Worm (Caenorhabditis elegans) whole organism, midembryonic: ENCODE measurements around the gene srx-60.

Experiments used
- T22C8.4 ChIP-seq: fragments of 200-800 bp; sonication (Bioruptor generic); IDR thresholded peaks from 2 replicates; pipeline ENCODE4 v1.3.6; 2022; ENCODE audit warnings: missing genetic modification characterization, missing compliant biosample characterization
- flt-1 ChIP-seq: fragments of 200-800 bp; sonication (Bioruptor generic); IDR thresholded peaks from 2 replicates; pipeline ENCODE4 v1.3.6; 2022; ENCODE audit warnings: missing genetic modification characterization, missing compliant biosample characterization
- med-1 ChIP-seq: sonication (generic microtip); optimal IDR thresholded peaks from 2 replicates; lab custom pipeline; 2017; ENCODE audit warnings: missing genetic modification characterization, mild to moderate bottlenecking, missing compliant biosample characterization, antibody characterized with exemption, missing genetic modification reagents; ENCODE audit not compliant: insufficient read depth
- ref-1 ChIP-seq: fragments of 200-800 bp; sonication (Bioruptor generic); conservative IDR thresholded peaks from 2 replicates; pipeline ENCODE4 v1.3.6; 2022; ENCODE audit warnings: missing genetic modification reagents, missing genetic modification characterization, missing compliant biosample characterization
- tab-1 ChIP-seq: fragments of 200-800 bp; sonication (Bioruptor generic); IDR thresholded peaks from 2 replicates; pipeline ENCODE4 v1.3.6; 2022; ENCODE audit warnings: missing genetic modification characterization, missing compliant biosample characterization
- ztf-23 ChIP-seq: fragments of 200-800 bp; sonication (Bioruptor generic); IDR thresholded peaks from 2 replicates; pipeline ENCODE4 v1.3.6; 2022; ENCODE audit warnings: missing genetic modification reagents, missing genetic modification characterization, missing compliant biosample characterization
- ztf-29 ChIP-seq: fragments of 200-800 bp; sonication (Bioruptor generic); IDR thresholded peaks from 2 replicates; pipeline ENCODE4 v1.3.6; 2022; ENCODE audit warnings: missing genetic modification reagents, missing genetic modification characterization, missing compliant biosample characterization

- TF ChIP-seq med-1 (GFP tag; lab: Kevin White, UChicago) (no peak), ztf-29 (GFP tag; lab: Robert Waterston, UW) (no peak), ref-1 (GFP tag; lab: Robert Waterston, UW) (no peak), T22C8.4 (GFP tag; lab: Robert Waterston, UW) (no peak), flt-1 (no peak), tab-1 (GFP tag; lab: Robert Waterston, UW) (no peak), ztf-23 (no peak)
Observed at ce11 chrV:7424336-7424735, 23.6 kb downstream of the srx-60 start, which contains the start of gene F18E3.10.
